Worm (Caenorhabditis elegans) whole organism, early embryonic: ENCODE results near the gene tlk-1.

Experiments
- ama-1 ChIP-seq: fragments of 150-350 bp; optimal IDR thresholded peaks from 2 replicates; lab custom pipeline; 2014
- ceh-13 ChIP-seq: fragments of 200-800 bp; sonication (Bioruptor generic); optimal IDR thresholded peaks from 2 replicates; lab custom pipeline; 2018; ENCODE audit warnings: mild to moderate bottlenecking, missing genetic modification characterization, missing compliant biosample characterization
- ceh-36 ChIP-seq: sonication (generic microtip); optimal IDR thresholded peaks from 2 replicates; lab custom pipeline; 2016; ENCODE audit warnings: missing genetic modification characterization, inconsistent platforms, missing compliant biosample characterization
- hmbx-1 ChIP-seq: sonication (generic microtip); optimal IDR thresholded peaks from 2 replicates; lab custom pipeline; 2016; ENCODE audit warnings: mild to moderate bottlenecking, missing genetic modification characterization, missing compliant biosample characterization
- hnd-1 ChIP-seq: sonication (generic microtip); optimal IDR thresholded peaks from 2 replicates; lab custom pipeline; 2016; ENCODE audit warnings: missing genetic modification characterization, missing compliant biosample characterization
- pes-1 ChIP-seq: fragments of 200-800 bp; sonication (Bioruptor generic); IDR thresholded peaks from 2 replicates; pipeline ENCODE4 v1.3.6; 2022; ENCODE audit warnings: missing genetic modification reagents, missing genetic modification characterization, missing compliant biosample characterization

DNA sequence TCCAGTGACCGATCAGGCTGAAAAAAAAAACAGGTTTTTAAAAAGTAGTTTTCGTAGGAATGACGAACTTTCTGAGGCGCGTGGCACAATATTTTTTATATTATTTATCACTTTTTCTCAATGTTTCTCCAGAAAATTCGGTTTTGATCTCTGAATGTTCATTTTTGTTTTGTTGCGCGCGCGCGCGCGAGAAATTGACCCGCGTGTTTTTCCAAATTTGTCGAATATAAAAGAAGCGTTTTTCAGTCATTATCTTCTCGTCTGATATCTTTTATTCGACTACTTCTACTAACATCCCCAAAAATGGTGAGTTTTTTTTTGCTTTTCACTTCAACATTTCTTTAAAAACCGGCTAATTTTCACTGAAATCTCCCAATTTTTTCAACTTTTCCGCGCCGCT lies 59.2 kb downstream of the tlk-1 start, which contains the start of gene rmd-1:
- TF ChIP-seq hnd-1, result no peak
- TF ChIP-seq pes-1, result no peak
- no peak for TF ChIP-seq hmbx-1 (tag; lab: Kevin White, UChicago)
- no peak for TF ChIP-seq ama-1 (lab: Kevin White, UChicago)
- TF ChIP-seq ceh-36, result no peak
- TF ChIP-seq ceh-13 (GFP tag; lab: Kevin White, UChicago), result no peak
